Fruit fly (Drosophila melanogaster): ENCODE results near the gene PSMG1.

PSMG1 gene

dm6 chr3R:5758624-5759209 lies 35.4 kb downstream of the PSMG1 start, which contains the start of gene Sec8 (continued):
- TF ChIP-seq Ravus (GFP tag; IDR thresholded peaks at IDR 0.05) (no peak), lilli (GFP tag; optimal IDR thresholded peaks at IDR 0.05) (peak; percentile 67), CG31441 (GFP tag; IDR thresholded peaks at IDR 0.05) (no peak), Abd-B (GFP tag; optimal IDR thresholded peaks at IDR 0.05) (no peak), mam (GFP tag; optimal IDR thresholded peaks at IDR 0.05) (peak; percentile 64), al (GFP tag; IDR thresholded peaks at IDR 0.05) (peak; percentile 23; the same call in 1 of the 2 replicates), CG1792 (GFP tag; optimal IDR thresholded peaks at IDR 0.05) (peak; percentile 14), CG14710 (tag; optimal IDR thresholded peaks at IDR 0.05) (peak; percentile 63), zen (tag; optimal IDR thresholded peaks at IDR 0.05) (peak; percentile 51), jumu (GFP tag; optimal IDR thresholded peaks at IDR 0.05) (peak; percentile 63), MESR4 (GFP tag; optimal IDR thresholded peaks at IDR 0.05) (peak; percentile 92), ERR (GFP tag; optimal IDR thresholded peaks at IDR 0.05) (no peak), chinmo (GFP tag; IDR thresholded peaks at IDR 0.05; ENCODE audit: partially characterized antibody) (peak; percentile 81; the same call in 2 of the 4 replicates), Stat92E (GFP tag; optimal IDR thresholded peaks at IDR 0.05) (peak in 1 of 3 experiments; percentile 15), Bgb (GFP tag; IDR thresholded peaks at IDR 0.05; ENCODE audit: partially characterized antibody) (peak; percentile 91), CG12744 (GFP tag; optimal IDR thresholded peaks at IDR 0.05) (peak; percentile 27), CG1233 (GFP tag; optimal IDR thresholded peaks at IDR 0.05) (peak; percentile 4), HLH54F (GFP tag; optimal IDR thresholded peaks at IDR 0.05) (peak; percentile 42), Gug (GFP tag; IDR thresholded peaks at IDR 0.05) (peak; percentile 40; the same call in 2 of the 4 replicates), tll (GFP tag; optimal IDR thresholded peaks at IDR 0.05) (no peak), Fer3 (tag; optimal IDR thresholded peaks at IDR 0.05) (peak; percentile 22), danr (GFP tag; IDR thresholded peaks at IDR 0.05) (no peak), zen2 (GFP tag; IDR thresholded peaks at IDR 0.05; ENCODE audit: partially characterized antibody) (peak; percentile 52; the same call in 1 of the 3 replicates), Mrtf (GFP tag; IDR thresholded peaks at IDR 0.05) (0 out of 3 replicates have a peak, but pooled peaks have one; percentile 6), CG7786 (GFP tag; optimal IDR thresholded peaks at IDR 0.05) (peak; percentile 41), CG2129 (GFP tag; IDR thresholded peaks at IDR 0.05; ENCODE audit: partially characterized antibody) (peak; percentile 78), H2.0 (GFP tag; IDR thresholded peaks at IDR 0.05) (no peak), Nf-YC (tag; optimal IDR thresholded peaks at IDR 0.05) (peak; percentile 19), NfI (GFP tag; optimal IDR thresholded peaks at IDR 0.05) (peak; percentile 1), gt (GFP tag; IDR thresholded peaks at IDR 0.05) (no peak), dpn (GFP tag; optimal IDR thresholded peaks at IDR 0.05) (peak; percentile 42 to 52), BEAF-32 (GFP tag; optimal IDR thresholded peaks at IDR 0.05) (peak; percentile 93), CG1603 (tag; optimal IDR thresholded peaks at IDR 0.05) (peak; percentile 72), Scr (GFP tag; IDR thresholded peaks at IDR 0.05; ENCODE audit: partially characterized antibody) (peak; percentile 87), CG18764 (GFP tag; optimal IDR thresholded peaks at IDR 0.05) (peak; percentile 17), ranshi (GFP tag; IDR thresholded peaks at IDR 0.05) (0 out of 2 replicates have a peak, but pooled peaks have one; percentile 34), Drgx (GFP tag; IDR thresholded peaks at IDR 0.05) (no peak), CG12155 (GFP tag; optimal IDR thresholded peaks at IDR 0.05) (peak; percentile 51), tin (GFP tag; optimal IDR thresholded peaks at IDR 0.05) (peak; percentile 60), CG9609 (GFP tag; optimal IDR thresholded peaks at IDR 0.05) (peak; percentile 24), CHES-1-like (GFP tag; optimal IDR thresholded peaks at IDR 0.05) (peak; percentile 78), hbn (GFP tag; IDR thresholded peaks at IDR 0.05; ENCODE audit: partially characterized antibody) (peak; percentile 83), CG12659 (GFP tag; optimal IDR thresholded peaks at IDR 0.05) (peak; percentile 56), Hr51 (GFP tag; optimal IDR thresholded peaks at IDR 0.05) (peak in 1 of 2 experiments; percentile 18), CG3995 (GFP tag; optimal IDR thresholded peaks at IDR 0.05) (peak; percentile 93), pnt (GFP tag; optimal IDR thresholded peaks at IDR 0.05) (peak; percentile 21), CG5245 (GFP tag; optimal IDR thresholded peaks at IDR 0.05) (no peak), TFAM (GFP tag; optimal IDR thresholded peaks at IDR 0.05) (no peak)

Measured in whole organism, embryonic.